Fruit fly (Drosophila melanogaster) whole organism, wandering third instar larva: ENCODE measurements around the gene CSN8.

Experiments used
- HLH106 ChIP-seq: fragments of 200-800 bp; optimal IDR thresholded peaks from 3 replicates; lab custom pipeline; 2019; ENCODE audit warnings: missing biosample characterization, mild to moderate bottlenecking, missing genetic modification characterization, moderate library complexity
- Hr78 ChIP-seq: fragments of >200 bp; optimal IDR thresholded peaks from 2 replicates; lab custom pipeline; 2017; ENCODE audit warnings: missing biosample characterization, missing genetic modification characterization
- Jra ChIP-seq: sonication (Bioruptor generic); optimal IDR thresholded peaks from 2 replicates; lab custom pipeline; 2016; ENCODE audit warnings: missing biosample characterization, missing genetic modification characterization
- Mio ChIP-seq: sonication (Bioruptor generic); optimal IDR thresholded peaks from 2 replicates; lab custom pipeline; 2016; ENCODE audit warnings: missing biosample characterization, missing genetic modification characterization
- Myc ChIP-seq: fragments of >200 bp; optimal IDR thresholded peaks from 2 replicates; lab custom pipeline; 2017
- brk ChIP-seq: fragments of 200-800 bp; sonication (Bioruptor generic); optimal IDR thresholded peaks from 2 replicates; lab custom pipeline; 2016; ENCODE audit warnings: missing biosample characterization, mild to moderate bottlenecking, missing genetic modification characterization
- foxo ChIP-seq, 2 experiments: fragments of 200-800 bp; sonication (Bioruptor generic); optimal IDR thresholded peaks; 2 replicates in 1 of 2; 3 replicates in 1 of 2; lab custom pipeline; 2016 to 2017; ENCODE audit warnings: missing biosample characterization in 2 of 2, missing genetic modification characterization in 2 of 2
- h ChIP-seq: fragments of 200-800 bp; sonication (Bioruptor generic); optimal IDR thresholded peaks from 3 replicates; lab custom pipeline; 2016; ENCODE audit warnings: missing biosample characterization, mild to moderate bottlenecking, missing genetic modification characterization
- jim ChIP-seq: fragments of 175-275, 200-325 bp; sonication (Bioruptor generic); optimal IDR thresholded peaks from 2 replicates; lab custom pipeline; 2016; ENCODE audit warnings: missing biosample characterization, mild to moderate bottlenecking, missing genetic modification characterization
- pan ChIP-seq: fragments of >200 bp; optimal IDR thresholded peaks from 2 replicates; lab custom pipeline; 2017
- psq ChIP-seq: fragments of 200-800 bp; sonication (Bioruptor generic); optimal IDR thresholded peaks from 3 replicates; lab custom pipeline; 2017; ENCODE audit warnings: missing biosample characterization, mild to moderate bottlenecking, missing genetic modification characterization, moderate library complexity
- sage ChIP-seq: fragments of 200-800 bp; sonication (Bioruptor generic); optimal IDR thresholded peaks from 2 replicates; lab custom pipeline; 2016; ENCODE audit warnings: missing biosample characterization, mild to moderate bottlenecking, missing genetic modification characterization

- TF ChIP-seq Myc, result no peak
- TF ChIP-seq Hr78 (GFP tag; lab: Kevin White, UChicago), result no peak
- TF ChIP-seq brk (GFP tag; lab: Kevin White, UChicago), result no peak
- no peak for TF ChIP-seq foxo (GFP tag; optimal IDR thresholded peaks at IDR 0.05; lab: Kevin White, UChicago)
- no peak for TF ChIP-seq HLH106
- no peak for TF ChIP-seq h (GFP tag; lab: Kevin White, UChicago)
- no peak for TF ChIP-seq sage
- no peak for TF ChIP-seq Jra (GFP tag; lab: Kevin White, UChicago)
- no peak for TF ChIP-seq pan
- no peak for TF ChIP-seq jim (GFP tag; lab: Kevin White, UChicago)
- TF ChIP-seq psq (GFP tag; lab: Kevin White, UChicago), result no peak
- TF ChIP-seq Mio, result no peak
Measured at dm6 chr2L:8395996-8396699, 31.5 kb downstream of the CSN8 start, which contains the start of the genes Peritrophin-15a and CG13385.
